Worm (Caenorhabditis elegans) whole organism, mixed stage, embryonic: Measurements from ENCODE around the gene srh-214.

ENCODE experiments used
- M03D4.4 ChIP-seq: sonication (generic microtip); optimal IDR thresholded peaks from 2 replicates; lab custom pipeline; 2017; ENCODE audit warnings: mild to moderate bottlenecking, missing genetic modification characterization, missing compliant biosample characterization
- bed-3 ChIP-seq: fragments of 200-800 bp; sonication (Bioruptor generic); optimal IDR thresholded peaks from 3 replicates; lab custom pipeline; 2018; ENCODE audit warnings: mild to moderate bottlenecking, missing genetic modification characterization, moderate library complexity, missing compliant biosample characterization
- blmp-1 ChIP-seq: fragments of 150-350 bp; optimal IDR thresholded peaks from 2 replicates; lab custom pipeline; 2014; ENCODE audit warnings: missing biosample characterization, missing genetic modification characterization
- ceh-39 ChIP-seq: fragments of 150-350 bp; optimal IDR thresholded peaks from 2 replicates; lab custom pipeline; 2014; ENCODE audit warnings: missing biosample characterization, missing genetic modification characterization
- ceh-43 ChIP-seq: fragments of 200-800 bp; sonication (Bioruptor generic); optimal IDR thresholded peaks from 2 replicates; lab custom pipeline; 2018; ENCODE audit warnings: mild to moderate bottlenecking, missing genetic modification characterization, moderate library complexity, missing compliant biosample characterization
- ceh-83 ChIP-seq: fragments of 200-800 bp; sonication (Bioruptor generic); optimal IDR thresholded peaks from 2 replicates; lab custom pipeline; 2018; ENCODE audit warnings: mild to moderate bottlenecking, missing genetic modification characterization, missing compliant biosample characterization
- ces-1 ChIP-seq: fragments of 150-350 bp; optimal IDR thresholded peaks from 2 replicates; lab custom pipeline; 2014; ENCODE audit warnings: missing biosample characterization, missing genetic modification reagents, missing genetic modification characterization
- cnd-1 ChIP-seq: fragments of 200-800 bp; sonication (Bioruptor generic); optimal IDR thresholded peaks from 2 replicates; lab custom pipeline; 2018; ENCODE audit warnings: mild to moderate bottlenecking, missing genetic modification characterization, missing compliant biosample characterization
- drap-1 ChIP-seq: fragments of 200-800 bp; sonication (Bioruptor generic); optimal IDR thresholded peaks from 3 replicates; lab custom pipeline; 2018; ENCODE audit warnings: mild to moderate bottlenecking, missing genetic modification characterization, missing compliant biosample characterization
- elt-1 ChIP-seq: sonication (generic microtip); optimal IDR thresholded peaks from 2 replicates; lab custom pipeline; 2017; ENCODE audit warnings: missing genetic modification characterization, mild to moderate bottlenecking, missing compliant biosample characterization, antibody characterized with exemption, moderate library complexity, borderline replicate concordance; ENCODE audit not compliant: insufficient read depth
- elt-3 ChIP-seq: fragments of 150-350 bp; optimal IDR thresholded peaks from 2 replicates; lab custom pipeline; 2014; ENCODE audit warnings: missing biosample characterization, missing genetic modification characterization
- flh-1 ChIP-seq: fragments of 200-800 bp; sonication (Bioruptor generic); optimal IDR thresholded peaks from 2 replicates; lab custom pipeline; 2018; ENCODE audit warnings: mild to moderate bottlenecking, missing genetic modification characterization, moderate library complexity, missing compliant biosample characterization
- ham-2 ChIP-seq: fragments of 200-800 bp; sonication (Bioruptor generic); optimal IDR thresholded peaks from 2 replicates; lab custom pipeline; 2018; ENCODE audit warnings: mild to moderate bottlenecking, missing genetic modification characterization, missing compliant biosample characterization
- hlh-1 ChIP-seq: fragments of 150-350 bp; optimal IDR thresholded peaks from 2 replicates; lab custom pipeline; 2014; ENCODE audit warnings: missing biosample characterization, missing genetic modification reagents, missing genetic modification characterization
- lin-13 ChIP-seq: fragments of 150-350 bp; optimal IDR thresholded peaks from 2 replicates; lab custom pipeline; 2014; ENCODE audit warnings: missing biosample characterization, missing genetic modification characterization
- lin-32 ChIP-seq: fragments of 200-800 bp; sonication (Bioruptor generic); optimal IDR thresholded peaks from 2 replicates; lab custom pipeline; 2018; ENCODE audit warnings: mild to moderate bottlenecking, missing genetic modification characterization, missing compliant biosample characterization
- lsy-2 ChIP-seq: fragments of 150-350 bp; optimal IDR thresholded peaks from 2 replicates; lab custom pipeline; 2014; ENCODE audit warnings: missing biosample characterization, missing genetic modification characterization
- mab-5 ChIP-seq: fragments of 150-350 bp; optimal IDR thresholded peaks from 2 replicates; lab custom pipeline; 2014; ENCODE audit warnings: missing biosample characterization, missing genetic modification characterization
- mep-1 ChIP-seq: fragments of 150-350 bp; optimal IDR thresholded peaks from 2 replicates; lab custom pipeline; 2017; ENCODE audit warnings: missing biosample characterization, missing genetic modification reagents, missing genetic modification characterization, inconsistent platforms
- mls-2 ChIP-seq: sonication (generic microtip); optimal IDR thresholded peaks from 2 replicates; lab custom pipeline; 2016; ENCODE audit warnings: mild to moderate bottlenecking, missing genetic modification characterization, moderate library complexity, missing compliant biosample characterization
- nhr-12 ChIP-seq: fragments of 150-350 bp; optimal IDR thresholded peaks from 2 replicates; lab custom pipeline; 2014; ENCODE audit warnings: missing biosample characterization, missing genetic modification characterization
- nhr-237 ChIP-seq: fragments of 150-350 bp; optimal IDR thresholded peaks from 2 replicates; lab custom pipeline; 2014; ENCODE audit warnings: missing biosample characterization, missing genetic modification characterization
- nhr-28 ChIP-seq: fragments of 150-350 bp; optimal IDR thresholded peaks from 2 replicates; lab custom pipeline; 2014; ENCODE audit warnings: missing biosample characterization, missing genetic modification characterization
- nhr-76 ChIP-seq: sonication (generic microtip); optimal IDR thresholded peaks from 2 replicates; lab custom pipeline; 2017; ENCODE audit warnings: missing biosample characterization, missing genetic modification characterization
- pha-4 ChIP-seq: fragments of 150-350 bp; optimal IDR thresholded peaks from 2 replicates; lab custom pipeline; 2018; ENCODE audit warnings: missing biosample characterization, missing genetic modification reagents, missing genetic modification characterization
- sem-2 ChIP-seq: fragments of 200-800 bp; sonication (Bioruptor generic); optimal IDR thresholded peaks from 2 replicates; lab custom pipeline; 2018; ENCODE audit warnings: mild to moderate bottlenecking, missing genetic modification characterization, missing compliant biosample characterization
- snpc-4 ChIP-seq: fragments of 150-350 bp; optimal IDR thresholded peaks from 2 replicates; lab custom pipeline; 2014; ENCODE audit warnings: missing biosample characterization, missing genetic modification characterization
- sptf-1 ChIP-seq: sonication (generic microtip); optimal IDR thresholded peaks from 2 replicates; lab custom pipeline; 2017; ENCODE audit warnings: mild to moderate bottlenecking, missing genetic modification characterization, moderate library complexity, missing compliant biosample characterization
- tbx-8 ChIP-seq: fragments of 200-800 bp; sonication (Bioruptor generic); optimal IDR thresholded peaks from 2 replicates; lab custom pipeline; 2018; ENCODE audit warnings: mild to moderate bottlenecking, missing genetic modification characterization, moderate library complexity, missing compliant biosample characterization
- unc-120 ChIP-seq: sonication (generic microtip); optimal IDR thresholded peaks from 2 replicates; lab custom pipeline; 2017; ENCODE audit warnings: missing genetic modification characterization, missing compliant biosample characterization; ENCODE audit not compliant: poor library complexity, severe bottlenecking
- unc-62 ChIP-seq: fragments of 150-350 bp; optimal IDR thresholded peaks from 2 replicates; lab custom pipeline; 2014; ENCODE audit warnings: missing biosample characterization, missing genetic modification reagents, missing genetic modification characterization
- zip-8 ChIP-seq: fragments of 150-350 bp; optimal IDR thresholded peaks from 2 replicates; lab custom pipeline; 2014; ENCODE audit warnings: missing biosample characterization, missing genetic modification characterization
- ztf-11 ChIP-seq: fragments of 150-350 bp; optimal IDR thresholded peaks from 2 replicates; lab custom pipeline; 2014; ENCODE audit warnings: missing biosample characterization, missing genetic modification characterization

Gene srh-214

DNA sequence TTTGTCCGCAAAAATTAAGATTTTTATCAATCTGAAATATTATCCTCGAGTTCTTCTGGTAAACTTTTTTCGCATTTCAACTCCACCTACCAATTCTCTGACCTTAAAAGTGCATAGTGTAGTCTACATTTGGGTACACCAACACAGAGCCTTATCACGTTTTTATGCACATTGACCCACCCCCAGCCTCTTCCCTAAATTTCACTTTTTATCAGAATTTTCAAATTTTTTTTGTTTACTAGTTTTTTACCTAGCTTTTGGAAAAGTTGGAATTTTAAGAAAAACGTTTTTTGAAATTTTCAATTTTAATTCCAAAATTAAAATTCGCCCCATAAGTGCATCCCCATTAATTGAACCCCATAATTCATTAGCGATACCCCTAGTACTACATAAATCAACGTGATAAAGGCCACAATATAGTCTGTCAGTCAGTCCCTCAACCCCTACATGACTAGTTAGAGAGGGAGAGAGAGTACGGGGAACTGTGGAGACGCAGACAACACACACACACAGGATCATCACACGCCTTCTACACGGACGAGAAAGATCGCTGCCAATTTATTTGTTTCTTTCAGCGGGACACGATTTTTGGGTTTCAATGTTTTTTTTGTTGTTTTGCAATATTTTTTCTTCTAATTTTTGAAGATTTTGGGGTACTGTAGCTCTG is 14.9 kb downstream of the srh-214 start:
- TF ChIP-seq unc-62 (GFP tag; lab: Kevin White, UChicago) (peak; percentile 16), zip-8 (no peak), nhr-28 (tag; lab: Kevin White, UChicago) (no peak)

DNA sequence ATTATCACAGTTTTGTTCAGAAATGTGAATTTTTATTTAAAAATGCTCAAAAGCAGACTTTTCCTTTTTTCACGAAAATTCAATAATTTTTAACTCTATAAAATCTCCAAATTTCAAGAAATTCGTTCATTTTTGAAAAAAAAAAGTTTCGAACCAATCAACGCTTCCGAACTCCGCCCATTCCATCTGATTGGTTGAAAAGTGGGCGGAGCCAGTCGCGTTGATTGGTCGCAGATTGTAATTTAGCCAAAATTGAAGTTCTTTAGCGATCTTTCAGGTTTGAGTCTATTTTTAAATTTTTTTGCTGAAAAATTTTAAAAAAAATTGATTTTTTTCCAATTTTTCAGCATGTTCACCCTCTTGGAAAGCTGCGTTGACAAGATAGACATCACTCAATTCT is 17.2 kb downstream of the srh-214 start:
- TF ChIP-seq unc-62 (GFP tag; lab: Kevin White, UChicago) (no peak), nhr-12 (tag; lab: Kevin White, UChicago) (no peak), sptf-1 (tag; lab: Kevin White, UChicago) (no peak), nhr-28 (tag; lab: Kevin White, UChicago) (no peak), nhr-76 (tag; lab: Kevin White, UChicago) (no peak), mls-2 (tag; lab: Kevin White, UChicago) (no peak), ceh-83 (GFP tag; lab: Kevin White, UChicago) (no peak), mep-1 (tag; lab: Kevin White, UChicago) (no peak), bed-3 (GFP tag; lab: Kevin White, UChicago) (no peak), ceh-43 (GFP tag; lab: Kevin White, UChicago) (no peak), drap-1 (GFP tag; lab: Kevin White, UChicago) (no peak), pha-4 (tag; lab: Kevin White, UChicago) (no peak), unc-120 (no peak), lin-32 (no peak), ces-1 (GFP tag; lab: Kevin White, UChicago) (no peak), nhr-237 (tag; lab: Kevin White, UChicago) (no peak), ceh-39 (tag; lab: Kevin White, UChicago) (no peak), snpc-4 (no peak), lsy-2 (no peak)
- TF ChIP-seq, all 35 proteins: peak for 0

DNA sequence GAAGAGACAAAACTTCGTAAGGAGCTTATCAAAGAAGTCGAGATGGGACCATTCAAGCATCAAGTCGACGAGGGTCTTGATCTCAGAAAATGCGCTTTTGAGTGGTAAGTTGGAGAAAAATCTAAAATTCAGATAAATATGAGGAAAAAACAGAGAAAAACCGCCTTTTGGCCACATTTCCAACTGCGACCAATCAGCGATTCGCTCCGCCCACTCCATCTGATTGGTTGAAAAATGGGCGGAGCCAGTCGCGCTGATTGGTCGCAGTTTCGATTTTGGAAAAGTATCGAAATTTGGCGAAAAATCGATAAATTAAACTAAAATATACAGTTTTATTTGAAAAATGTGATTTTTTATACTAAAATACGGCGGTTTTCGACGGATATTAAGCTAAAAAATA is 17.7 kb downstream of the srh-214 start:
- TF ChIP-seq unc-62 (GFP tag; lab: Kevin White, UChicago), result no peak
- TF ChIP-seq ztf-11 (tag; lab: Kevin White, UChicago), result no peak
- no peak for TF ChIP-seq M03D4.4 (tag; lab: Kevin White, UChicago)
- TF ChIP-seq mab-5 (tag; lab: Kevin White, UChicago), result no peak
- TF ChIP-seq elt-3 (tag; lab: Kevin White, UChicago), result no peak
- no peak for TF ChIP-seq nhr-237 (tag; lab: Kevin White, UChicago)
- TF ChIP-seq drap-1 (GFP tag; lab: Kevin White, UChicago), result no peak
- no peak for TF ChIP-seq ceh-39 (tag; lab: Kevin White, UChicago)
- no peak for TF ChIP-seq nhr-76 (tag; lab: Kevin White, UChicago)
- TF ChIP-seq sem-2 (GFP tag; lab: Kevin White, UChicago), result no peak
- no peak for TF ChIP-seq ces-1 (GFP tag; lab: Kevin White, UChicago)
- TF ChIP-seq ham-2, result no peak
- no peak for TF ChIP-seq lin-32
- TF ChIP-seq elt-1 (tag; lab: Kevin White, UChicago), result no peak
- TF ChIP-seq snpc-4, result no peak
- TF ChIP-seq lin-13 (tag; lab: Kevin White, UChicago), result no peak
- no peak for TF ChIP-seq flh-1 (GFP tag; lab: Kevin White, UChicago)
- no peak for TF ChIP-seq tbx-8 (GFP tag; lab: Kevin White, UChicago)
- no peak for TF ChIP-seq bed-3 (GFP tag; lab: Kevin White, UChicago)
- TF ChIP-seq cnd-1 (tag; lab: Kevin White, UChicago), result no peak

DNA sequence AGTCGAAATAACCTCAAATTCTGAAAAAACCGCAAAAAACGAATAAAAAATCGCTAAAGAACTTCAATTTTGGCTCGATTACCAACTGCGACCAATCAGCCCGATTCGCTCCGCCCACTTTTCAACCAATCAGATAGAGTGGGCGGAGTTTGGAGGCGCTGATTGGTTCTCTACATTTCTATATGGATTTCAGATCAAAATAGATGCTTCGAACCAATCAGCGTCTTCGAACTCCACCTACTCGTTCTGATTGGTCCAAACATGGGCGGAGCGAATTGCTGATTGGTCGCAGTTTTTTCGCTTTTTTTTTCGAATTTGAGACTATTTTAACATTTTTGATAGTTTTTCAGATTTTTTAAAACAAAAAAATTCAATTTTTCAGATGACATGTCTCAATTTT is 21.4 kb downstream of the srh-214 start:
- TF ChIP-seq nhr-12 (tag; lab: Kevin White, UChicago) (no peak), blmp-1 (tag; lab: Kevin White, UChicago) (no peak), mls-2 (tag; lab: Kevin White, UChicago) (no peak), ham-2 (no peak), ztf-11 (tag; lab: Kevin White, UChicago) (no peak), unc-120 (no peak), flh-1 (GFP tag; lab: Kevin White, UChicago) (no peak), mep-1 (tag; lab: Kevin White, UChicago) (no peak), cnd-1 (tag; lab: Kevin White, UChicago) (no peak), unc-62 (GFP tag; lab: Kevin White, UChicago) (no peak), ces-1 (GFP tag; lab: Kevin White, UChicago) (no peak), tbx-8 (GFP tag; lab: Kevin White, UChicago) (no peak), ceh-43 (GFP tag; lab: Kevin White, UChicago) (no peak), drap-1 (GFP tag; lab: Kevin White, UChicago) (no peak), nhr-76 (tag; lab: Kevin White, UChicago) (no peak), elt-3 (tag; lab: Kevin White, UChicago) (no peak), snpc-4 (no peak), hlh-1 (tag; lab: Kevin White, UChicago) (no peak), ceh-83 (GFP tag; lab: Kevin White, UChicago) (no peak), elt-1 (tag; lab: Kevin White, UChicago) (no peak)
